Worm (Caenorhabditis elegans) whole organism, L4 larva: Measurements from ENCODE around the gene T24C12.4.

Experiments used
- attf-4 ChIP-seq: sonication (generic microtip); optimal IDR thresholded peaks from 3 replicates; lab custom pipeline; 2017; ENCODE audit warnings: missing biosample characterization, missing genetic modification characterization
- dmd-8 ChIP-seq: fragments of 200-800 bp; sonication (Bioruptor generic); IDR thresholded peaks from 2 replicates; pipeline ENCODE4 v1.3.6; 2022; ENCODE audit warnings: missing genetic modification characterization, missing compliant biosample characterization
- egl-27 ChIP-seq: sonication (generic microtip); optimal IDR thresholded peaks from 3 replicates; lab custom pipeline; 2017; ENCODE audit warnings: missing biosample characterization, missing genetic modification reagents, missing genetic modification characterization
- lsy-2 ChIP-seq, 2 experiments: fragments of 150-350 bp in 1 of 2; sonication (generic microtip) in 1 of 2; optimal IDR thresholded peaks; 2 replicates each; lab custom pipeline; 2014 to 2017; ENCODE audit warnings: missing biosample characterization in 2 of 2, missing genetic modification characterization in 2 of 2
- nhr-237 ChIP-seq: sonication (generic microtip); optimal IDR thresholded peaks from 2 replicates; lab custom pipeline; 2017; ENCODE audit warnings: missing biosample characterization, missing genetic modification characterization
- nhr-41 ChIP-seq: fragments of 200-800 bp; sonication (Bioruptor generic); IDR thresholded peaks from 2 replicates; pipeline ENCODE4 v1.3.6; 2022; ENCODE audit warnings: missing genetic modification reagents, missing genetic modification characterization, missing compliant biosample characterization
- pha-4 ChIP-seq, 2 experiments: fragments of 150-350 bp in 1 of 2; fragments of 200-800 bp in 1 of 2; sonication (Bioruptor generic) in 1 of 2; IDR thresholded peaks in 1 of 2; optimal IDR thresholded peaks in 1 of 2; 2 replicates each; pipeline versions ENCODE4 v1.3.6 to Lab custom; 2014 to 2022; ENCODE audit warnings: missing genetic modification characterization in 2 of 2, missing genetic modification reagents in 2 of 2, missing biosample characterization in 1 of 2, missing compliant biosample characterization in 1 of 2

ce11 chrX:2212712-2213111 is 7.8 kb upstream of the T24C12.4 start:
- TF ChIP-seq nhr-41 (GFP tag; lab: Robert Waterston, UW) (no peak), dmd-8 (no peak), egl-27 (tag; lab: Kevin White, UChicago) (no peak), attf-4 (tag; lab: Kevin White, UChicago) (no peak), lsy-2 (tag; optimal IDR thresholded peaks at IDR 0.05; lab: Kevin White, UChicago) (no peak), pha-4 (GFP tag; IDR thresholded peaks at IDR 0.05; lab: Robert Waterston, UW) (no peak), pha-4 (tag; optimal IDR thresholded peaks at IDR 0.05; lab: Kevin White, UChicago) (no peak), nhr-237 (tag; lab: Kevin White, UChicago) (no peak)
